Worm (Caenorhabditis elegans): ENCODE results near the gene ZK418.10.

- no peak for TF ChIP-seq nhr-237 (tag; optimal IDR thresholded peaks at IDR 0.05)
- no peak for TF ChIP-seq ztf-11 (tag; optimal IDR thresholded peaks at IDR 0.05)
- TF ChIP-seq bed-3 (GFP tag; optimal IDR thresholded peaks at IDR 0.05) = no peak
- no peak for TF ChIP-seq hlh-1 (tag; optimal IDR thresholded peaks at IDR 0.05)
- TF ChIP-seq nhr-12 (tag; optimal IDR thresholded peaks at IDR 0.05) = no peak
- no peak for TF ChIP-seq ceh-83 (GFP tag; optimal IDR thresholded peaks at IDR 0.05)
- no peak for TF ChIP-seq unc-62 (GFP tag; optimal IDR thresholded peaks at IDR 0.05)
- TF ChIP-seq lin-13 (tag; optimal IDR thresholded peaks at IDR 0.05) = no peak
- no peak for TF ChIP-seq snpc-4 (tag; optimal IDR thresholded peaks at IDR 0.05)
These were observed 29.9 kb downstream of the ZK418.10 start, which contains the start of gene egg-2 for ce11 chrIII:7060531-7061095.

Measured in whole organism, mixed stage, embryonic.